Fruit fly (Drosophila melanogaster) whole organism, wandering third instar larva: ENCODE results near the gene trus.

Experiments used
- Dfd ChIP-seq: fragments of >200 bp; optimal IDR thresholded peaks from 2 replicates; lab custom pipeline; 2017; ENCODE audit warnings: missing biosample characterization, missing genetic modification characterization
- Hr83 ChIP-seq: fragments of 200-300 bp; sonication (Bioruptor generic); optimal IDR thresholded peaks from 2 replicates; lab custom pipeline; 2016; ENCODE audit warnings: missing biosample characterization, mild to moderate bottlenecking, missing genetic modification characterization, moderate library complexity; ENCODE audit not compliant: poor library complexity, severe bottlenecking
- Sp1 ChIP-seq: fragments of 200-800 bp; sonication (Bioruptor generic); optimal IDR thresholded peaks from 3 replicates; lab custom pipeline; 2019; ENCODE audit warnings: missing biosample characterization, mild to moderate bottlenecking, missing genetic modification characterization, moderate library complexity
- dsf ChIP-seq: sonication (Bioruptor generic); optimal IDR thresholded peaks from 2 replicates; lab custom pipeline; 2016; ENCODE audit warnings: missing biosample characterization, missing genetic modification characterization, borderline replicate concordance
- pan ChIP-seq: fragments of >200 bp; optimal IDR thresholded peaks from 2 replicates; lab custom pipeline; 2017
- psq ChIP-seq: fragments of 200-800 bp; sonication (Bioruptor generic); optimal IDR thresholded peaks from 3 replicates; lab custom pipeline; 2017; ENCODE audit warnings: missing biosample characterization, mild to moderate bottlenecking, missing genetic modification characterization, moderate library complexity
- rgr ChIP-seq: fragments of 200-800 bp; sonication (Bioruptor generic); optimal IDR thresholded peaks from 3 replicates; lab custom pipeline; 2016; ENCODE audit warnings: missing biosample characterization, mild to moderate bottlenecking, missing genetic modification characterization

DNA sequence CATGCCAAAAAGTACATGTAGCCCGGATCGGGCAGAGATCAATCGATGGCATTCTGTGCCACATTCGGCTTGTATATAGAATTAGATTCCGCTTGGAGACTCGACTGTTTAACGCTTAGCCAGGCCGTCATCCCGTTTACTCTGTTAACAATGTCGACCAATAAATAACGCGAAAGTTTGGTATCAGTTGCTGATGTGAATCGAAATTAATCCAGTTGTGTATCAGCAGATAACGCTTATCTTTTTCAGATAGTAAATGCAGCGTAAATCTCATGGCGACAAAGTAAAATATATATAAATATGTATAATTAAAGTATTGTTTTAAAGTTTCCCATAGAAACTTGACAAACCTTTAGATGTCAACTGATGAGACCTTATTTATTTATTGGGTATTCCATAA, 44.9 kb upstream of the trus start:
- TF ChIP-seq rgr (GFP tag; lab: Kevin White, UChicago) (no peak), dsf (GFP tag; lab: Kevin White, UChicago) (no peak), psq (GFP tag; lab: Kevin White, UChicago) (no peak), Hr83 (GFP tag; lab: Kevin White, UChicago) (no peak), Dfd (GFP tag; lab: Kevin White, UChicago) (no peak), Sp1 (GFP tag; lab: Kevin White, UChicago) (no peak), pan (lab: Kevin White, UChicago) (no peak)
